Worm (Caenorhabditis elegans) whole organism, L1 larva: ENCODE results near the gene fpn-1.2.

ENCODE experiments used
- ama-1 ChIP-seq: fragments of 150-350 bp; optimal IDR thresholded peaks from 2 replicates; lab custom pipeline; 2014
- dsc-1 ChIP-seq: sonication (generic microtip); optimal IDR thresholded peaks from 2 replicates; lab custom pipeline; 2016; ENCODE audit warnings: mild to moderate bottlenecking, missing genetic modification characterization, missing compliant biosample characterization
- elt-2 ChIP-seq: sonication (generic microtip); optimal IDR thresholded peaks from 2 replicates; lab custom pipeline; 2016; ENCODE audit warnings: missing genetic modification characterization, mild to moderate bottlenecking, inconsistent platforms, missing compliant biosample characterization, missing genetic modification reagents
- fkh-10 ChIP-seq: sonication (generic microtip); optimal IDR thresholded peaks from 2 replicates; lab custom pipeline; 2017; ENCODE audit warnings: missing biosample characterization, missing genetic modification reagents, missing genetic modification characterization
- irx-1 ChIP-seq: sonication (generic microtip); optimal IDR thresholded peaks from 2 replicates; lab custom pipeline; 2016; ENCODE audit warnings: missing genetic modification characterization, missing compliant biosample characterization
- jun-1 ChIP-seq: fragments of 150-350 bp; optimal IDR thresholded peaks from 2 replicates; lab custom pipeline; 2014; ENCODE audit warnings: missing biosample characterization, missing genetic modification reagents, missing genetic modification characterization
- nhr-11 ChIP-seq: fragments of 150-350 bp; optimal IDR thresholded peaks from 2 replicates; lab custom pipeline; 2014; ENCODE audit warnings: missing biosample characterization, missing genetic modification characterization
- nhr-77 ChIP-seq: fragments of 150-350 bp; optimal IDR thresholded peaks from 2 replicates; lab custom pipeline; 2014; ENCODE audit warnings: missing biosample characterization, missing genetic modification characterization
- skn-1 ChIP-seq: fragments of 150-350 bp; optimal IDR thresholded peaks from 2 replicates; lab custom pipeline; 2014; ENCODE audit warnings: missing biosample characterization, missing genetic modification characterization
- sptf-1 ChIP-seq: fragments of 150-350 bp; optimal IDR thresholded peaks from 2 replicates; lab custom pipeline; 2014; ENCODE audit warnings: missing biosample characterization, missing genetic modification characterization
- ztf-11 ChIP-seq, 2 experiments: sonication (generic microtip); optimal IDR thresholded peaks; 2 replicates each; lab custom pipeline; 2016 to 2017; ENCODE audit warnings: missing genetic modification characterization in 2 of 2, missing biosample characterization in 1 of 2, missing compliant biosample characterization in 1 of 2

DNA sequence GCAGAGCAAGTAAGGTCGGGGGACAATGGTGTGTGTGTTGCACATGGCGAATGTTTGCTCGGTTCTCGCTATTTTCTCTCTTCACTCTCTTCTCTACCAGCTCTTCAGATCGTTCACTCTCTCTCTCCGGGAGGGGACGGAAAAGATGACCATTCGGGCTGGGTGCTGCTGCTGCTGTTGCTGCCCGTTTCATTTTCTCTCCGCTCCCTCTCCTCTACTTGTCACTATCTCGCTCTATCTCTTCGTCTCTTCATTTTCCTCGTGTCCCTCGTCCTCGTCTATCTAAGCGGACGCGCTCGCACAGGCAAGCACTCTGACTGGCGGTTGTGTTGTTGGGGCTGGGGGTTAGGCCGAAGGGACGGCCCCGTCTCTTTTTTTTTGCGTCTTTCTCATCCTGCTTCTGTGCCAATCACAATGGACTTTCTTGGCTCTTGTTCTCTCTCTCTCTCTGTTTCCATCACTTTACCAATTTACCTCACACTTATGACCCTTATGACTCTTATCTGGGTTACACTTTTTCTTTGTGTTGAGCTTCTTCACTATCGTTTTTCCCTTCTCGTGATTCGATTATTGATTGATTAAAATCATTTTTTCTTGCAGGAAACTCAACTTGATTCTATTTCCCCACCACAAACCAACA lies 10.1 kb upstream of the fpn-1.2 start, which contains the start of the genes F53E2.2 and unc-60:
- TF ChIP-seq jun-1 (tag; lab: Kevin White, UChicago), result peak; percentile 68
- TF ChIP-seq elt-2 (tag; lab: Kevin White, UChicago), result peak; percentile 5
- TF ChIP-seq sptf-1 (tag; lab: Kevin White, UChicago), result no peak
- peak in 1 of 2 experiments; percentile 54 for TF ChIP-seq ztf-11 (tag; optimal IDR thresholded peaks at IDR 0.05; lab: Kevin White, UChicago)
- TF ChIP-seq skn-1 (tag; lab: Kevin White, UChicago), result peak; percentile 77
- TF ChIP-seq nhr-77 (tag; lab: Kevin White, UChicago), result peak; percentile 59
- no peak for TF ChIP-seq nhr-11 (tag; lab: Kevin White, UChicago)
- peak; percentile 46 for TF ChIP-seq dsc-1 (tag; lab: Kevin White, UChicago)
- peak; percentile 29 for TF ChIP-seq irx-1
- no peak for TF ChIP-seq ama-1 (lab: Kevin White, UChicago)
- TF ChIP-seq fkh-10 (GFP tag; lab: Kevin White, UChicago), result no peak
